Fruit fly (Drosophila melanogaster): ENCODE data around the gene Meics.

Gene Meics

DNA sequence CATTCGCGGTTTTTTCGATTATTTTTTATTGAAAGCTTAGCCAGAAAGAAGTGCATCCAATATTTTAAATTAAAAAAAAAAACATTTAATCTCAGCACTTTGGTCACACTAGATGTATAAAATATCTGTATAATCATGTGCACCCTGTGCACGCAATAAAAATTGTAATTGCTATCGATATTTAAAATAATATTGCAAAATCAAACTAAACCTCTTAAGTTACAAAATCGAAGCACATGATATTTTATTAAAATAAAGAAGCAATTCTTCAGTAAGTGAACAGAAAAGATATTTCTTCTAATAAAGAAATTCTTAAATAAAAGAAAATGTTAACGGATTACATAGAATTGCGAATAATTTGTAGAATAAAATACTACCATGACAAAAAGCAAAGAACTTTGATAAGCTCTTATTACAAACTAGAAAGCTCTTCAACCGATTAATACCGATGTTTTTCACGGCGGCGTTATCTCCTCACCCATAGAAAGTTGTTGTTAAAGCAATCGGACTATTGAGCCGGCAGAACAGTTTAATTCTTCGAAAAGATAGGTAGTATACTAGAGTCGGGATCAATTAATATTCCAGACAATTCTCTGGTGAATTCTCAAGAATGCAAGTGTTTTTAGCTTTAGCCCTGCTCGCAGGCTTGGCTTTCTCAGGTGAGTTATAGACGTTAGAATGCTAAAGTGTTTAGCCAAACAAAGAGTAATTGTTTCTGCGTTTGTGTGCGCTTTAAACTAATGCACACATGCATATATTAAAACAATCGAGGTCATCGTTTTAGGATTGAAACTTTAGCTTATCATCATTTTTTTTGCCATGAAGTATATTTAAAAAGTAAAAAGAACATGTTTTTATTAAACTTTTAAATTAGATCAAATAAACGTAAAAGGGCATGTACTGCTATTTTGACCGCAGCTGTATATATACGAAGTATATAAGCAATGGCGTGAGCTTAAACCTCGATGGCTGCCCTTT, 29.5 kb upstream of the Meics start, which contains the start of gene CtsK1 (continued):
- no peak for TF ChIP-seq ase (GFP tag; IDR thresholded peaks at IDR 0.05)
- peak; percentile 48 for TF ChIP-seq CG31441 (GFP tag; IDR thresholded peaks at IDR 0.05)
- no peak for TF ChIP-seq wor (GFP tag; IDR thresholded peaks at IDR 0.05)
- TF ChIP-seq vfl (GFP tag; optimal IDR thresholded peaks at IDR 0.05): no peak
- peak; percentile 23 for TF ChIP-seq CG15601 (tag; optimal IDR thresholded peaks at IDR 0.05)
- TF ChIP-seq Vsx1 (GFP tag; optimal IDR thresholded peaks at IDR 0.05): no peak
- TF ChIP-seq Atf3 (GFP tag; optimal IDR thresholded peaks at IDR 0.05): no peak
- peak; percentile 71; the same call in 2 of the 3 replicates for TF ChIP-seq CG11695 (GFP tag; IDR thresholded peaks at IDR 0.05)
- TF ChIP-seq CG32532 (GFP tag; IDR thresholded peaks at IDR 0.05): peak; percentile 51; the same call in 1 of the 2 replicates
- no peak for TF ChIP-seq eyg (GFP tag; optimal IDR thresholded peaks at IDR 0.05)
- TF ChIP-seq Drgx (GFP tag; IDR thresholded peaks at IDR 0.05): peak; percentile 82
- TF ChIP-seq CG10565 (GFP tag; optimal IDR thresholded peaks at IDR 0.05): no peak
- no peak for TF ChIP-seq CG9215 (GFP tag; IDR thresholded peaks at IDR 0.05)
- peak; percentile 8 for TF ChIP-seq abd-A (tag; optimal IDR thresholded peaks at IDR 0.05)
- TF ChIP-seq CG9817 (tag; optimal IDR thresholded peaks at IDR 0.05): no peak
- no peak for TF ChIP-seq hkb (optimal IDR thresholded peaks at IDR 0.05)
- TF ChIP-seq hkb (GFP tag; IDR thresholded peaks at IDR 0.05): peak; percentile 44; the same call in 1 of the 2 replicates
- TF ChIP-seq dmrt11E (tag; optimal IDR thresholded peaks at IDR 0.05): no peak
- TF ChIP-seq chinmo (GFP tag; IDR thresholded peaks at IDR 0.05; ENCODE audit: partially characterized antibody): 0 out of 4 replicates have a peak, but pooled peaks have one; percentile 71
- no peak for TF ChIP-seq caup (GFP tag; optimal IDR thresholded peaks at IDR 0.05; ENCODE audit: severe bottlenecking)
- peak; percentile 15 for TF ChIP-seq cg (GFP tag; optimal IDR thresholded peaks at IDR 0.05)
- no peak for TF ChIP-seq CG9797 (GFP tag; optimal IDR thresholded peaks at IDR 0.05)
- TF ChIP-seq grn (GFP tag; optimal IDR thresholded peaks at IDR 0.05): no peak
- TF ChIP-seq Fer2 (tag; optimal IDR thresholded peaks at IDR 0.05): no peak
- no peak for TF ChIP-seq chif (GFP tag; optimal IDR thresholded peaks at IDR 0.05)
- TF ChIP-seq row (GFP tag; IDR thresholded peaks at IDR 0.05): peak; percentile 75
- TF ChIP-seq CG9727 (GFP tag; optimal IDR thresholded peaks at IDR 0.05): peak; percentile 12
- TF ChIP-seq Lpt (GFP tag; optimal IDR thresholded peaks at IDR 0.05): no peak
- no peak for TF ChIP-seq psq (GFP tag; optimal IDR thresholded peaks at IDR 0.05)
- no peak for TF ChIP-seq corto (GFP tag; optimal IDR thresholded peaks at IDR 0.05)
- peak; percentile 97 for TF ChIP-seq D19A (tag; optimal IDR thresholded peaks at IDR 0.05)
- TF ChIP-seq Rx (GFP tag; IDR thresholded peaks at IDR 0.05): no peak
- peak; percentile 8 for TF ChIP-seq CG30020 (tag; optimal IDR thresholded peaks at IDR 0.05)
- TF ChIP-seq unc-4 (GFP tag; IDR thresholded peaks at IDR 0.05; ENCODE audit: partially characterized antibody): peak; percentile 77
- no peak for TF ChIP-seq CG3726 (GFP tag; IDR thresholded peaks at IDR 0.05)
- no peak for TF ChIP-seq CG7987 (GFP tag; optimal IDR thresholded peaks at IDR 0.05)
- TF ChIP-seq CG34224 (GFP tag; IDR thresholded peaks at IDR 0.05; ENCODE audit: partially characterized antibody): peak; percentile 67; the same call in 2 of the 3 replicates
- TF ChIP-seq ci (GFP tag; IDR thresholded peaks at IDR 0.05): peak; percentile 3; the same call in 1 of the 3 replicates
- TF ChIP-seq gro (GFP tag; optimal IDR thresholded peaks at IDR 0.05): no peak
- peak; percentile 47 for TF ChIP-seq gem (tag; optimal IDR thresholded peaks at IDR 0.05)
- TF ChIP-seq HLH54F (GFP tag; optimal IDR thresholded peaks at IDR 0.05): no peak
- TF ChIP-seq Ets97D (GFP tag; optimal IDR thresholded peaks at IDR 0.05): peak; percentile 9
- peak; percentile 12 for TF ChIP-seq nmo (GFP tag; optimal IDR thresholded peaks at IDR 0.05)
- TF ChIP-seq CoRest (tag; optimal IDR thresholded peaks at IDR 0.05): peak; percentile 9
- TF ChIP-seq CG10321 (GFP tag; IDR thresholded peaks at IDR 0.05): no peak
- no peak for TF ChIP-seq CG12236 (GFP tag; optimal IDR thresholded peaks at IDR 0.05)
- TF ChIP-seq ac (GFP tag; optimal IDR thresholded peaks at IDR 0.05): no peak
- TF ChIP-seq sug (tag; optimal IDR thresholded peaks at IDR 0.05): no peak

Measured in whole organism, embryonic.